Worm (Caenorhabditis elegans) whole organism, young adult: Measurements from ENCODE around the gene tbc-14.

Experiments used
- F49E8.2 ChIP-seq: sonication (generic microtip); optimal IDR thresholded peaks from 3 replicates; lab custom pipeline; 2017; ENCODE audit warnings: missing genetic modification characterization, mild to moderate bottlenecking, missing compliant biosample characterization, antibody characterized with exemption, moderate library complexity; ENCODE audit not compliant: insufficient read depth
- F57A8.1 ChIP-seq: fragments of 200-800 bp; sonication (Bioruptor generic); optimal IDR thresholded peaks from 2 replicates; lab custom pipeline; 2018; ENCODE audit warnings: mild to moderate bottlenecking, missing genetic modification characterization, moderate library complexity, missing compliant biosample characterization
- atf-7 ChIP-seq: sonication (generic microtip); optimal IDR thresholded peaks from 2 replicates; lab custom pipeline; 2017; ENCODE audit warnings: mild to moderate bottlenecking, missing genetic modification characterization, missing compliant biosample characterization
- ceh-40 ChIP-seq: fragments of 200-800 bp; sonication (Bioruptor generic); IDR thresholded peaks from 2 replicates; pipeline ENCODE4 v1.3.6; 2022; ENCODE audit warnings: missing genetic modification characterization, missing compliant biosample characterization
- hlh-26 ChIP-seq: fragments of 200-800 bp; sonication (Bioruptor generic); conservative IDR thresholded peaks from 2 replicates; pipeline ENCODE4 v1.3.6; 2022; ENCODE audit warnings: missing genetic modification reagents, missing genetic modification characterization, missing compliant biosample characterization
- madf-8 ChIP-seq: fragments of 200-800 bp; sonication (Bioruptor generic); conservative IDR thresholded peaks from 2 replicates; pipeline ENCODE4 v1.3.6; 2022; ENCODE audit warnings: missing genetic modification reagents, missing genetic modification characterization, missing compliant biosample characterization
- rcor-1 ChIP-seq: fragments of 200-800 bp; sonication (Bioruptor generic); IDR thresholded peaks from 2 replicates; pipeline ENCODE4 v1.3.6; 2022; ENCODE audit warnings: missing genetic modification reagents, missing genetic modification characterization, missing compliant biosample characterization
- rpc-1 ChIP-seq, 2 experiments: fragments of 150-350 bp in 1 of 2; sonication (generic microtip) in 1 of 2; optimal IDR thresholded peaks; 2 replicates each; lab custom pipeline; 2014 to 2018; ENCODE audit warnings: missing biosample characterization in 1 of 2, missing genetic modification characterization in 1 of 2, missing genetic modification reagents in 1 of 2, missing genotype in 1 of 2
- tbx-9 ChIP-seq: sonication (generic microtip); optimal IDR thresholded peaks from 2 replicates; lab custom pipeline; 2016; ENCODE audit warnings: borderline replicate concordance, missing genetic modification characterization, inconsistent platforms, missing compliant biosample characterization
- tlf-1 ChIP-seq: fragments of 200-800 bp; sonication (Bioruptor generic); optimal IDR thresholded peaks from 2 replicates; lab custom pipeline; 2018; ENCODE audit warnings: mild to moderate bottlenecking, missing genetic modification characterization, missing compliant biosample characterization
- unc-130 ChIP-seq: sonication (generic microtip); optimal IDR thresholded peaks from 2 replicates; lab custom pipeline; 2016; ENCODE audit warnings: missing genetic modification reagents, missing genetic modification characterization, missing compliant biosample characterization
- unc-62 ChIP-seq: fragments of 150-350 bp; optimal IDR thresholded peaks from 2 replicates; lab custom pipeline; 2014; ENCODE audit warnings: missing biosample characterization, missing genetic modification reagents, missing genetic modification characterization
- ztf-28 ChIP-seq: fragments of 200-800 bp; sonication (Bioruptor generic); IDR thresholded peaks from 2 replicates; pipeline ENCODE4 v1.3.6; 2022; ENCODE audit warnings: missing genetic modification reagents, missing genetic modification characterization, missing compliant biosample characterization

DNA sequence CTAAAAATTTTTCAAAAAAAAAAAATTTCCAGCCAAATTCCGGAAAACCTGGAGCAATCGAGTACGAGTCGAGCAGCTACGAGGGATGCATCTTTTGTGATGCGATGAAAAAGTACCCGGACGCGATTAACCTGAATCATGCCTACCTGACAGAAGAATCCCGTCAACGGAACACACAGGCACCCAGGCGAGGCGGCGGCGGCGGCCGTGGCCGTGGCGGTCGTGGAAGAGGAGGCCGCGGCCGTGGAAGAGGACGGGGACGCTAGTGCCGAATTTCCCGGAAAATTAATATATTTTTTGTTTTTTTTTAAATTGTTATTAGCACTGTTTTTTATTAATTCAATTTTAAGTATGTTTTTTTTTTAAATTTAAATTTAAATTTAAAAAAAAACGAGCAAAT lies 45.8 kb downstream of the tbc-14 start:
- TF ChIP-seq tbx-9 = no peak
- TF ChIP-seq F57A8.1 (GFP tag; lab: Kevin White, UChicago) = no peak
- no peak for TF ChIP-seq hlh-26 (GFP tag; lab: Robert Waterston, UW)
- no peak for TF ChIP-seq F49E8.2 (tag; lab: Kevin White, UChicago)
- TF ChIP-seq unc-62 (GFP tag; lab: Kevin White, UChicago) = no peak
- no peak for TF ChIP-seq madf-8
- TF ChIP-seq rcor-1 = no peak
- TF ChIP-seq unc-130 (GFP tag; lab: Kevin White, UChicago) = no peak
- no peak for TF ChIP-seq ceh-40 (GFP tag; lab: Robert Waterston, UW)
- no peak for TF ChIP-seq atf-7 (tag; lab: Kevin White, UChicago)
- no peak for TF ChIP-seq tlf-1 (GFP tag; lab: Kevin White, UChicago)
- no peak for TF ChIP-seq rpc-1 (optimal IDR thresholded peaks at IDR 0.05; lab: Kevin White, UChicago)
- no peak for TF ChIP-seq rpc-1 (tag; optimal IDR thresholded peaks at IDR 0.05; lab: Kevin White, UChicago)
- TF ChIP-seq ztf-28 (GFP tag; lab: Robert Waterston, UW) = no peak
